Worm (Caenorhabditis elegans) whole organism, L4/young adult: ENCODE data around the gene sdz-36.
"Not testable (repeated sequence)": the region's sequence is repeated elsewhere in the genome, so short reads cannot be mapped to it uniquely, and the experiment has no call there.

Experiments
- W03F9.2 ChIP-seq: fragments of 150-350 bp; optimal IDR thresholded peaks from 2 replicates; lab custom pipeline; 2014; ENCODE audit warnings: missing biosample characterization, missing genetic modification characterization
- him-1 ChIP-seq: sonication (generic microtip); optimal IDR thresholded peaks from 2 replicates; lab custom pipeline; 2016; ENCODE audit warnings: missing genotype, missing genetic modification reagents, missing genetic modification characterization, missing compliant biosample characterization

- not testable (repeated sequence) for TF ChIP-seq him-1, W03F9.2 (tag; lab: Kevin White, UChicago)
Observed at ce11 chrIV:9688715-9689114, 2.0 kb upstream of the sdz-36 start, which contains the start of gene msp-76.
